Fruit fly (Drosophila melanogaster): ENCODE results near the gene CG2218.

CG2218 gene

dm6 chr3R:30461608-30462243, 33.6 kb upstream of the CG2218 start:
- TF ChIP-seq Eip75B (GFP tag; optimal IDR thresholded peaks at IDR 0.05), result peak; percentile 45
- peak; percentile 58 for TF ChIP-seq pdm3 (GFP tag; optimal IDR thresholded peaks at IDR 0.05)
- TF ChIP-seq Lpt (GFP tag; optimal IDR thresholded peaks at IDR 0.05), result peak; percentile 45
- TF ChIP-seq CG32006 (GFP tag; optimal IDR thresholded peaks at IDR 0.05), result peak; percentile 71
- peak; percentile 36 for TF ChIP-seq net (GFP tag; optimal IDR thresholded peaks at IDR 0.05)
- TF ChIP-seq Sox15 (GFP tag; optimal IDR thresholded peaks at IDR 0.05), result peak; percentile 22
- peak; percentile 24 for TF ChIP-seq lz (GFP tag; optimal IDR thresholded peaks at IDR 0.05)
- peak; percentile 88 for TF ChIP-seq CG6854 (GFP tag; optimal IDR thresholded peaks at IDR 0.05)
- TF ChIP-seq Eip78C (GFP tag), result peak; percentile 92
- peak; percentile 43 for TF ChIP-seq CG11762 (GFP tag; optimal IDR thresholded peaks at IDR 0.05; ENCODE audit: insufficient read depth)
- peak; percentile 48 for TF ChIP-seq Sox14 (GFP tag; optimal IDR thresholded peaks at IDR 0.05)
- TF ChIP-seq salr (GFP tag; optimal IDR thresholded peaks at IDR 0.05), result peak in 1 of 2 experiments; percentile 29
- TF ChIP-seq CG8319 (GFP tag; optimal IDR thresholded peaks at IDR 0.05), result peak; percentile 45
- TF ChIP-seq Hr39 (GFP tag; optimal IDR thresholded peaks at IDR 0.05), result peak; percentile 27
- TF ChIP-seq CG1621 (tag; optimal IDR thresholded peaks at IDR 0.05), result peak; percentile 46
- TF ChIP-seq achi (GFP tag; optimal IDR thresholded peaks at IDR 0.05), result peak; percentile 62
- no peak for TF ChIP-seq dac (GFP tag; optimal IDR thresholded peaks at IDR 0.05)
- peak; percentile 25 for TF ChIP-seq CG9139 (GFP tag; optimal IDR thresholded peaks at IDR 0.05)
- TF ChIP-seq CG4318 (GFP tag; optimal IDR thresholded peaks at IDR 0.05), result no peak
- TF ChIP-seq fkh (GFP tag; optimal IDR thresholded peaks at IDR 0.05), result no peak
- TF ChIP-seq CG6808 (GFP tag; optimal IDR thresholded peaks at IDR 0.05), result peak; percentile 65
- TF ChIP-seq Hr38 (GFP tag; optimal IDR thresholded peaks at IDR 0.05), result no peak
- TF ChIP-seq dsx (GFP tag; optimal IDR thresholded peaks at IDR 0.05; ENCODE audit: poor library complexity, severe bottlenecking), result peak; percentile 52
- TF ChIP-seq fd85E (GFP tag; optimal IDR thresholded peaks at IDR 0.05), result peak; percentile 26
- TF ChIP-seq CG16779 (tag; optimal IDR thresholded peaks at IDR 0.05), result peak; percentile 18
- peak; percentile 43 for TF ChIP-seq spab (GFP tag; optimal IDR thresholded peaks at IDR 0.05)
- peak; percentile 54; the same call in 1 of the 3 replicates for TF ChIP-seq CG8119 (GFP tag; IDR thresholded peaks at IDR 0.05)
- TF ChIP-seq CG11902 (GFP tag; optimal IDR thresholded peaks at IDR 0.05), result peak; percentile 24
- TF ChIP-seq Eip93F (GFP tag; optimal IDR thresholded peaks at IDR 0.05), result no peak
- peak; percentile 48 for TF ChIP-seq CG6276 (GFP tag; optimal IDR thresholded peaks at IDR 0.05)
- TF ChIP-seq fd59A (GFP tag; optimal IDR thresholded peaks at IDR 0.05), result peak; percentile 16
- TF ChIP-seq ss (GFP tag; optimal IDR thresholded peaks at IDR 0.05), result peak; percentile 41 to 65
- no peak for TF ChIP-seq Blimp-1 (GFP tag; optimal IDR thresholded peaks at IDR 0.05)
- TF ChIP-seq Smox (GFP tag; optimal IDR thresholded peaks at IDR 0.05), result no peak
- TF ChIP-seq eg (GFP tag; IDR thresholded peaks at IDR 0.05), result peak; percentile 71
- peak; percentile 59 for TF ChIP-seq Met (GFP tag; optimal IDR thresholded peaks at IDR 0.05)
- TF ChIP-seq CG6163 (GFP tag; IDR thresholded peaks at IDR 0.05), result peak; percentile 71
- TF ChIP-seq CG15336 (GFP tag; IDR thresholded peaks at IDR 0.05), result peak; percentile 67
- peak; percentile 49 for TF ChIP-seq CG3919 (GFP tag; optimal IDR thresholded peaks at IDR 0.05)
- TF ChIP-seq CG7368 (GFP tag; optimal IDR thresholded peaks at IDR 0.05), result peak; percentile 24
- peak; percentile 61 for TF ChIP-seq CG10669 (GFP tag; optimal IDR thresholded peaks at IDR 0.05)
- peak; percentile 57 for TF ChIP-seq CG34406 (GFP tag; optimal IDR thresholded peaks at IDR 0.05)
- TF ChIP-seq CG3032 (tag; optimal IDR thresholded peaks at IDR 0.05), result peak; percentile 52
- TF ChIP-seq CG10631 (GFP tag; optimal IDR thresholded peaks at IDR 0.05), result peak; percentile 62
- TF ChIP-seq vri (GFP tag; optimal IDR thresholded peaks at IDR 0.05), result peak; percentile 7
- TF ChIP-seq acj6 (GFP tag; optimal IDR thresholded peaks at IDR 0.05), result peak; percentile 60
- TF ChIP-seq Hr4 (GFP tag; optimal IDR thresholded peaks at IDR 0.05), result peak; percentile 54
- TF ChIP-seq CG11294 (GFP tag; IDR thresholded peaks at IDR 0.05), result no peak
- TF ChIP-seq CG6792 (GFP tag; optimal IDR thresholded peaks at IDR 0.05), result peak; percentile 51
- TF ChIP-seq topi (GFP tag; optimal IDR thresholded peaks at IDR 0.05), result peak; percentile 55
- TF ChIP-seq cyc (GFP tag; optimal IDR thresholded peaks at IDR 0.05), result peak; percentile 6
